Fruit fly (Drosophila melanogaster): ENCODE data around the gene CG3982.

Gene CG3982

dm6 chr3L:9373374-9374004, 43.7 kb downstream of the CG3982 start (continued):
- TF ChIP-seq lola (GFP tag; optimal IDR thresholded peaks at IDR 0.05), result peak in 1 of 3 experiments; percentile 63
- peak; percentile 78 for TF ChIP-seq HLH3B (GFP tag; IDR thresholded peaks at IDR 0.05)
- peak; percentile 62 for TF ChIP-seq Asciz (GFP tag; optimal IDR thresholded peaks at IDR 0.05)
- peak; percentile 62; the same call in 2 of the 4 replicates for TF ChIP-seq Dll (GFP tag; IDR thresholded peaks at IDR 0.05; ENCODE audit: partially characterized antibody)
- TF ChIP-seq CG8290 (GFP tag; optimal IDR thresholded peaks at IDR 0.05), result no peak
- TF ChIP-seq CG8290 (tag; optimal IDR thresholded peaks at IDR 0.05), result peak in 1 of 2 experiments; percentile 57
- TF ChIP-seq dmrt99B (tag; optimal IDR thresholded peaks at IDR 0.05), result peak; percentile 78
- no peak for TF ChIP-seq CG7745 (tag; optimal IDR thresholded peaks at IDR 0.05)
- TF ChIP-seq dimm (GFP tag; IDR thresholded peaks at IDR 0.05), result no peak
- TF ChIP-seq Dip2 (GFP tag; IDR thresholded peaks at IDR 0.05), result no peak
- peak; percentile 46; the same call in 1 of the 2 replicates for TF ChIP-seq wor (GFP tag; IDR thresholded peaks at IDR 0.05)
- peak; percentile 72 for TF ChIP-seq CG15269 (tag; optimal IDR thresholded peaks at IDR 0.05)
- TF ChIP-seq ash1 (GFP tag; optimal IDR thresholded peaks at IDR 0.05), result no peak
- TF ChIP-seq gt (GFP tag; IDR thresholded peaks at IDR 0.05), result no peak
- no peak for TF ChIP-seq kay (GFP tag; optimal IDR thresholded peaks at IDR 0.05)
- TF ChIP-seq Bteb2 (GFP tag; optimal IDR thresholded peaks at IDR 0.05), result no peak
- no peak for TF ChIP-seq Dfd (GFP tag; optimal IDR thresholded peaks at IDR 0.05)
- TF ChIP-seq tll (GFP tag; optimal IDR thresholded peaks at IDR 0.05), result no peak
- 0 out of 2 replicates have a peak, but pooled peaks have one; percentile 24 for TF ChIP-seq CG17612 (GFP tag; IDR thresholded peaks at IDR 0.05)
- no peak for TF ChIP-seq CG12071 (GFP tag; optimal IDR thresholded peaks at IDR 0.05)
- peak; percentile 33 for TF ChIP-seq CG7928 (GFP tag; optimal IDR thresholded peaks at IDR 0.05)
- no peak for TF ChIP-seq CG17912 (GFP tag; optimal IDR thresholded peaks at IDR 0.05)
- no peak for TF ChIP-seq amos (GFP tag; IDR thresholded peaks at IDR 0.05; ENCODE audit: partially characterized antibody)
- peak; percentile 17 for TF ChIP-seq Chrac-16 (GFP tag; optimal IDR thresholded peaks at IDR 0.05)
- peak; percentile 66 for TF ChIP-seq CG9727 (GFP tag; optimal IDR thresholded peaks at IDR 0.05)
- peak; percentile 17; the same call in 1 of the 2 replicates for TF ChIP-seq gsb (GFP tag; IDR thresholded peaks at IDR 0.05)
- no peak for TF ChIP-seq h (optimal IDR thresholded peaks at IDR 0.05)
- no peak for TF ChIP-seq wek (GFP tag; optimal IDR thresholded peaks at IDR 0.05)
- TF ChIP-seq salm (tag; optimal IDR thresholded peaks at IDR 0.05), result peak; percentile 31
- peak; percentile 55 for TF ChIP-seq org-1 (GFP tag; optimal IDR thresholded peaks at IDR 0.05)
- TF ChIP-seq CG15601 (tag; optimal IDR thresholded peaks at IDR 0.05), result peak; percentile 64
- TF ChIP-seq dysf (GFP tag; IDR thresholded peaks at IDR 0.05), result peak; percentile 75
- no peak for TF ChIP-seq maf-S (GFP tag; optimal IDR thresholded peaks at IDR 0.05)
- TF ChIP-seq ap (GFP tag; IDR thresholded peaks at IDR 0.05), result peak; percentile 41; the same call in 1 of the 2 replicates
- no peak for TF ChIP-seq pan (optimal IDR thresholded peaks at IDR 0.05)
- peak in 1 of 2 experiments; percentile 50 for TF ChIP-seq pan (GFP tag; optimal IDR thresholded peaks at IDR 0.05 in 1 of 2, IDR thresholded peaks at IDR 0.05 in 1 of 2)
- no peak for TF ChIP-seq Camta (GFP tag; optimal IDR thresholded peaks at IDR 0.05)
- peak; percentile 14 for TF ChIP-seq trh (GFP tag; optimal IDR thresholded peaks at IDR 0.05)
- TF ChIP-seq CG17568 (GFP tag; optimal IDR thresholded peaks at IDR 0.05), result no peak
- peak; percentile 69 for TF ChIP-seq CG6689 (GFP tag; IDR thresholded peaks at IDR 0.05)
- peak; percentile 69 for TF ChIP-seq danr (GFP tag; IDR thresholded peaks at IDR 0.05)
- no peak for TF ChIP-seq YL-1 (GFP tag; optimal IDR thresholded peaks at IDR 0.05)
- TF ChIP-seq CG12299 (tag; optimal IDR thresholded peaks at IDR 0.05), result peak; percentile 12
- peak; percentile 76 for TF ChIP-seq Sox102F (GFP tag; optimal IDR thresholded peaks at IDR 0.05)
- peak; percentile 28; the same call in 1 of the 2 replicates for TF ChIP-seq CG7372 (GFP tag; IDR thresholded peaks at IDR 0.05)
- peak; percentile 54 for TF ChIP-seq CG6765 (GFP tag; optimal IDR thresholded peaks at IDR 0.05)
- TF ChIP-seq Fer1 (GFP tag; optimal IDR thresholded peaks at IDR 0.05), result peak; percentile 81
- TF ChIP-seq CG31365 (tag; optimal IDR thresholded peaks at IDR 0.05), result no peak
- no peak for TF ChIP-seq TFAM (GFP tag; optimal IDR thresholded peaks at IDR 0.05)
- peak; percentile 31; the same call in 1 of the 2 replicates for TF ChIP-seq ssp (GFP tag; IDR thresholded peaks at IDR 0.05)

All from whole organism, embryonic.